Worm (Caenorhabditis elegans) whole organism, late embryonic: ENCODE measurements around the gene T01D3.6.

Experiments used
- K09A11.1 ChIP-seq: sonication (generic microtip); optimal IDR thresholded peaks from 2 replicates; lab custom pipeline; 2017; ENCODE audit warnings: antibody characterized with exemption, mild to moderate bottlenecking, missing genetic modification characterization, missing compliant biosample characterization; ENCODE audit not compliant: insufficient read depth
- Y22D7AL.16 ChIP-seq: sonication (generic microtip); optimal IDR thresholded peaks from 2 replicates; lab custom pipeline; 2016; ENCODE audit warnings: missing genetic modification characterization, missing compliant biosample characterization
- ahr-1 ChIP-seq: sonication (generic microtip); optimal IDR thresholded peaks from 2 replicates; lab custom pipeline; 2016; ENCODE audit warnings: missing genetic modification characterization, missing compliant biosample characterization
- ceh-14 ChIP-seq: sonication (generic microtip); optimal IDR thresholded peaks from 2 replicates; lab custom pipeline; 2016; ENCODE audit warnings: missing genotype, missing genetic modification characterization, missing compliant biosample characterization
- ceh-18 ChIP-seq: sonication (generic microtip); optimal IDR thresholded peaks from 2 replicates; lab custom pipeline; 2016; ENCODE audit warnings: missing genetic modification characterization, missing compliant biosample characterization
- ceh-19 ChIP-seq: fragments of 200-800 bp; sonication (Bioruptor generic); optimal IDR thresholded peaks from 2 replicates; lab custom pipeline; 2018; ENCODE audit warnings: mild to moderate bottlenecking, missing genetic modification characterization, missing compliant biosample characterization
- ceh-30 ChIP-seq: fragments of 150-350 bp; optimal IDR thresholded peaks from 2 replicates; lab custom pipeline; 2014; ENCODE audit warnings: missing biosample characterization, missing genetic modification characterization
- ceh-45 ChIP-seq: fragments of 200-800 bp; sonication (Bioruptor generic); IDR thresholded peaks from 2 replicates; pipeline ENCODE4 v1.3.6; 2022; ENCODE audit warnings: missing genetic modification reagents, missing genetic modification characterization, missing compliant biosample characterization
- dve-1 ChIP-seq: sonication (generic microtip); optimal IDR thresholded peaks from 2 replicates; lab custom pipeline; 2017; ENCODE audit warnings: antibody characterized with exemption, mild to moderate bottlenecking, missing genetic modification characterization, missing compliant biosample characterization
- elt-2 ChIP-seq: sonication (generic microtip); optimal IDR thresholded peaks from 2 replicates; lab custom pipeline; 2016; ENCODE audit warnings: missing genetic modification reagents, missing genetic modification characterization, missing compliant biosample characterization
- elt-4 ChIP-seq: sonication (generic microtip); optimal IDR thresholded peaks from 2 replicates; lab custom pipeline; 2016; ENCODE audit warnings: missing genetic modification characterization, missing compliant biosample characterization
- eyg-1 ChIP-seq: sonication (generic microtip); optimal IDR thresholded peaks from 2 replicates; lab custom pipeline; 2016; ENCODE audit warnings: missing genotype, missing genetic modification characterization, missing compliant biosample characterization
- fax-1 ChIP-seq: sonication (generic microtip); optimal IDR thresholded peaks from 2 replicates; lab custom pipeline; 2016; ENCODE audit warnings: missing genotype, missing genetic modification characterization, missing compliant biosample characterization
- fkh-10 ChIP-seq: fragments of 150-350 bp; optimal IDR thresholded peaks from 2 replicates; lab custom pipeline; 2014; ENCODE audit warnings: missing biosample characterization, missing genetic modification reagents, missing genetic modification characterization
- fkh-6 ChIP-seq: sonication (generic microtip); optimal IDR thresholded peaks from 2 replicates; lab custom pipeline; 2016; ENCODE audit warnings: missing genetic modification characterization, missing compliant biosample characterization
- hlh-13 ChIP-seq: fragments of 200-800 bp; sonication (Bioruptor generic); optimal IDR thresholded peaks from 2 replicates; lab custom pipeline; 2018; ENCODE audit warnings: mild to moderate bottlenecking, missing genetic modification characterization, missing compliant biosample characterization
- hlh-15 ChIP-seq: sonication (generic microtip); optimal IDR thresholded peaks from 2 replicates; lab custom pipeline; 2016; ENCODE audit warnings: missing genetic modification characterization, missing compliant biosample characterization
- hlh-8 ChIP-seq: sonication (generic microtip); optimal IDR thresholded peaks from 2 replicates; lab custom pipeline; 2016; ENCODE audit warnings: missing genotype, missing genetic modification characterization, missing compliant biosample characterization
- lim-6 ChIP-seq: sonication (generic microtip); optimal IDR thresholded peaks from 2 replicates; lab custom pipeline; 2016; ENCODE audit warnings: missing genetic modification characterization, missing compliant biosample characterization
- mec-3 ChIP-seq: sonication (generic microtip); optimal IDR thresholded peaks from 2 replicates; lab custom pipeline; 2016; ENCODE audit warnings: borderline replicate concordance, missing genetic modification characterization, missing compliant biosample characterization
- nfya-1 ChIP-seq: sonication (generic microtip); optimal IDR thresholded peaks from 2 replicates; lab custom pipeline; 2017; ENCODE audit warnings: missing genetic modification characterization, mild to moderate bottlenecking, missing compliant biosample characterization, antibody characterized with exemption, moderate library complexity
- nhr-232 ChIP-seq: sonication (generic microtip); optimal IDR thresholded peaks from 2 replicates; lab custom pipeline; 2016; ENCODE audit warnings: missing genetic modification characterization, missing compliant biosample characterization
- npax-4 ChIP-seq: sonication (generic microtip); optimal IDR thresholded peaks from 2 replicates; lab custom pipeline; 2016; ENCODE audit warnings: missing genetic modification characterization, missing compliant biosample characterization
- pat-9 ChIP-seq: fragments of 200-800 bp; sonication (Bioruptor generic); optimal IDR thresholded peaks from 2 replicates; lab custom pipeline; 2018; ENCODE audit warnings: mild to moderate bottlenecking, missing genetic modification characterization, moderate library complexity, missing compliant biosample characterization
- pha-2 ChIP-seq: sonication (generic microtip); optimal IDR thresholded peaks from 2 replicates; lab custom pipeline; 2017; ENCODE audit warnings: mild to moderate bottlenecking, missing genetic modification characterization, missing compliant biosample characterization
- rnt-1 ChIP-seq: sonication (generic microtip); optimal IDR thresholded peaks from 2 replicates; lab custom pipeline; 2016; ENCODE audit warnings: missing genetic modification characterization, missing compliant biosample characterization
- sox-2 ChIP-seq: fragments of 200-800 bp; sonication (Bioruptor generic); IDR thresholded peaks from 2 replicates; pipeline ENCODE4 v1.3.6; 2022; ENCODE audit warnings: missing genetic modification reagents, missing genetic modification characterization, missing compliant biosample characterization
- tbx-2 ChIP-seq: sonication (generic microtip); optimal IDR thresholded peaks from 2 replicates; lab custom pipeline; 2016; ENCODE audit warnings: missing genetic modification characterization, missing compliant biosample characterization
- ttx-3 ChIP-seq: sonication (generic microtip); optimal IDR thresholded peaks from 2 replicates; lab custom pipeline; 2016; ENCODE audit warnings: missing genetic modification reagents, missing genetic modification characterization, missing compliant biosample characterization
- unc-42 ChIP-seq: sonication (generic microtip); optimal IDR thresholded peaks from 2 replicates; lab custom pipeline; 2016; ENCODE audit warnings: missing genotype, missing genetic modification characterization, missing compliant biosample characterization
- unc-86 ChIP-seq: sonication (generic microtip); optimal IDR thresholded peaks from 2 replicates; lab custom pipeline; 2016; ENCODE audit warnings: missing genetic modification characterization, missing compliant biosample characterization

Gene T01D3.6

DNA sequence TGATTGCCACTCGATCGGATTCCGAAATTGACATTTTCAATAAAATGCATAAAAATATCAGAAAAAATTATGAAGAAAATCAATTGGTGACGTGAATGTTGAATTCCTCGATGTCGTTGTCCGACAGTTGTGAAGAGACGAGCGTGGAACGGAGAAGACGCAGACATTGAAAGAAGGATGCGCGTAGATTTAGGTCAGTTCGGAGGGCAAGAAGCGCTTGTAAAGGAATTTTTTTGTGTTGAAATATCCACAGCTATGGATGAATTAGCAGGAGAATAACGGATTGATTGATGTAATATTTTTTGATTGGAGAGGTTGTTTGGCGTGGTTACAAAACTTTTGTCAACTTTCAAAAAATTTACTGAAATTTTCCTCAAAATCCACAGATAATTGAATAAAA, 51.8 kb downstream of the T01D3.6 start, which contains the start of gene F20G2.3:
Gene F20G2.3, minus strand, starts transcription at position 101 of the 400 bp plus-strand sequence.
- no peak for TF ChIP-seq rnt-1 (tag; lab: Kevin White, UChicago)
- no peak for TF ChIP-seq Y22D7AL.16
- TF ChIP-seq mec-3 (tag; lab: Kevin White, UChicago) = no peak
- no peak for TF ChIP-seq fkh-6 (tag; lab: Kevin White, UChicago)
- TF ChIP-seq pha-2 = no peak
- no peak for TF ChIP-seq fkh-10 (GFP tag; lab: Kevin White, UChicago)
- TF ChIP-seq eyg-1 (tag; lab: Kevin White, UChicago) = no peak
- TF ChIP-seq ahr-1 (tag; lab: Kevin White, UChicago) = no peak
- TF ChIP-seq hlh-15 = no peak
- no peak for TF ChIP-seq pat-9 (tag; lab: Kevin White, UChicago)
- TF ChIP-seq hlh-8 (tag; lab: Kevin White, UChicago) = no peak
- TF ChIP-seq elt-2 (tag; lab: Kevin White, UChicago) = no peak
- TF ChIP-seq npax-4 (tag; lab: Kevin White, UChicago) = no peak
- TF ChIP-seq ceh-14 (tag; lab: Kevin White, UChicago) = no peak
- TF ChIP-seq elt-4 = no peak
- TF ChIP-seq ceh-45 (GFP tag; lab: Robert Waterston, UW) = no peak
- no peak for TF ChIP-seq ceh-30 (tag; lab: Kevin White, UChicago)
- TF ChIP-seq K09A11.1 (tag; lab: Kevin White, UChicago) = no peak
- no peak for TF ChIP-seq tbx-2 (tag; lab: Kevin White, UChicago)
- TF ChIP-seq, all 69 proteins: peak for 0

DNA sequence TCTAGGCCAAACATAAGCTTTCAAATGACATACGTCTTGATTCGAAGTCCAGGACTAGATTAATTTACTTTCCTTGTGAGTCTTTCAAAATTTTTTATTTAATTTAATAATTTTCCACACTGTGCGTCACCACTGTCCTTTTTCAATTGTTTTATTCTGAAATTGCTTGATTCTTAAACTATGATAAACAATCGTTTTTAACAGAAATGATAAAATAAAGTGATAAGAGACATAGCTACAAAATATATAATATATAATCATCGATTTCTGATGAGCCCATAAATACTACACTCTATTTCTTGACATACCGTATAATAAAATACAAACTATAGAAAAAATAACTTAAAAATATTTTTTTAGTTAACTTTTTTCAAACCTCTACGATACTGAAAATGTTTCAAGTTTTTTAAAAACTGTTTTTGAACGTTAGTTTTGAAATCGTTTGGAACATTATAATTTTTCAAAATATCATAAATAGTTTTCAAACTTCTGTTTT, 52.4 kb downstream of the T01D3.6 start, which contains the start of gene nas-24:
Gene nas-24, plus strand, starts transcription at position 446 of the 496 bp plus-strand sequence.
- TF ChIP-seq ceh-19 (GFP tag; lab: Kevin White, UChicago) (no peak), lim-6 (no peak), ceh-45 (GFP tag; lab: Robert Waterston, UW) (no peak), ttx-3 (no peak), nfya-1 (tag; lab: Kevin White, UChicago) (no peak), eyg-1 (tag; lab: Kevin White, UChicago) (no peak), dve-1 (no peak), fax-1 (tag; lab: Kevin White, UChicago) (no peak), K09A11.1 (tag; lab: Kevin White, UChicago) (no peak), unc-86 (tag; lab: Kevin White, UChicago) (no peak), hlh-15 (no peak), hlh-13 (GFP tag; lab: Kevin White, UChicago) (no peak), tbx-2 (tag; lab: Kevin White, UChicago) (no peak), nhr-232 (no peak), ahr-1 (tag; lab: Kevin White, UChicago) (no peak), unc-42 (tag; lab: Kevin White, UChicago) (no peak), ceh-18 (no peak), sox-2 (GFP tag; lab: Robert Waterston, UW) (no peak)
